Worm (Caenorhabditis elegans): ENCODE results near the gene ceh-89.
A peak's percentile ranks its signal among the peaks of the same experiment; 100 is the strongest.

The ceh-89 gene

ce11 chrX:14147400-14147799 lies 5.7 kb downstream of the ceh-89 start, which contains the start of gene akt-2:
akt-2 (plus strand) TSS chrX:14147700.
- TF ChIP-seq fkh-10 (GFP tag; optimal IDR thresholded peaks at IDR 0.05), result no peak
- TF ChIP-seq R02D3.7 (tag; optimal IDR thresholded peaks at IDR 0.05), result no peak
- no peak for TF ChIP-seq unc-39 (tag; optimal IDR thresholded peaks at IDR 0.05)
- no peak for TF ChIP-seq eor-1 (tag; optimal IDR thresholded peaks at IDR 0.05)
- TF ChIP-seq aly-2 (tag; optimal IDR thresholded peaks at IDR 0.05), result no peak
- TF ChIP-seq nhr-23 (tag; optimal IDR thresholded peaks at IDR 0.05), result no peak

ce11 chrX:14152644-14153043 lies 10.9 kb downstream of the ceh-89 start:
- TF ChIP-seq fkh-10 (GFP tag; optimal IDR thresholded peaks at IDR 0.05) (no peak), nhr-25 (tag; optimal IDR thresholded peaks at IDR 0.05) (no peak), ztf-11 (tag; optimal IDR thresholded peaks at IDR 0.05) (no peak), egl-27 (tag; optimal IDR thresholded peaks at IDR 0.05) (no peak), ztf-4 (tag; optimal IDR thresholded peaks at IDR 0.05) (no peak), aly-2 (tag; optimal IDR thresholded peaks at IDR 0.05) (no peak)

- TF ChIP-seq skn-1 (tag; optimal IDR thresholded peaks at IDR 0.05) (no peak), nhr-28 (tag; optimal IDR thresholded peaks at IDR 0.05) (no peak), nhr-67 (tag; optimal IDR thresholded peaks at IDR 0.05) (no peak), daf-12 (tag; optimal IDR thresholded peaks at IDR 0.05) (no peak), fos-1 (tag; optimal IDR thresholded peaks at IDR 0.05) (no peak), zag-1 (tag; optimal IDR thresholded peaks at IDR 0.05) (no peak), lin-39 (tag; optimal IDR thresholded peaks at IDR 0.05) (no peak), mml-1 (tag; optimal IDR thresholded peaks at IDR 0.05) (no peak)
These were observed 15.2 kb downstream of the ceh-89 start, which contains the start of gene ceh-90 for ce11 chrX:14156913-14157312. ceh-90 (minus strand) TSS chrX:14157013.

ce11 chrX:14161684-14162347 lies 20.1 kb downstream of the ceh-89 start, which contains the start of gene lgc-25:
lgc-25 (minus strand) TSS chrX:14161734.
- peak; percentile 47 for TF ChIP-seq ceh-28 (tag; optimal IDR thresholded peaks at IDR 0.05)
- TF ChIP-seq elt-3 (tag; optimal IDR thresholded peaks at IDR 0.05), result no peak
- TF ChIP-seq tbx-2 (tag; optimal IDR thresholded peaks at IDR 0.05), result no peak
- peak; percentile 29 for TF ChIP-seq nhr-43 (tag; optimal IDR thresholded peaks at IDR 0.05; ENCODE audit: poor library complexity, severe bottlenecking)
- peak; percentile 56 for TF ChIP-seq elt-2 (tag; optimal IDR thresholded peaks at IDR 0.05)
- no peak for TF ChIP-seq ama-1 (optimal IDR thresholded peaks at IDR 0.05)
- no peak for TF ChIP-seq lin-15B (tag; optimal IDR thresholded peaks at IDR 0.05)
- TF ChIP-seq eor-1 (tag; optimal IDR thresholded peaks at IDR 0.05), result no peak
- TF ChIP-seq pqm-1 (tag; optimal IDR thresholded peaks at IDR 0.05), result peak; percentile 88

- TF ChIP-seq ama-1 (optimal IDR thresholded peaks at IDR 0.05), result peak; percentile 7
- no peak for TF ChIP-seq mdl-1 (tag; optimal IDR thresholded peaks at IDR 0.05)
- peak; percentile 36 for TF ChIP-seq nhr-43 (tag; optimal IDR thresholded peaks at IDR 0.05; ENCODE audit: poor library complexity, severe bottlenecking)
- no peak for TF ChIP-seq mml-1 (tag; optimal IDR thresholded peaks at IDR 0.05)
- TF ChIP-seq ceh-16 (tag; optimal IDR thresholded peaks at IDR 0.05), result no peak
- peak; percentile 1 for TF ChIP-seq elt-2 (tag; optimal IDR thresholded peaks at IDR 0.05)
- no peak for TF ChIP-seq fkh-10 (GFP tag; optimal IDR thresholded peaks at IDR 0.05)
- no peak for TF ChIP-seq nhr-12 (tag; optimal IDR thresholded peaks at IDR 0.05)
- TF ChIP-seq snpc-4 (tag; optimal IDR thresholded peaks at IDR 0.05), result no peak
- no peak for TF ChIP-seq nhr-25 (tag; optimal IDR thresholded peaks at IDR 0.05)
These were observed 22.5 kb downstream of the ceh-89 start, which contains the start of gene vha-20 for ce11 chrX:14164234-14164633. vha-20 (minus strand) TSS chrX:14164506.

- TF ChIP-seq nhr-67 (tag; optimal IDR thresholded peaks at IDR 0.05) (no peak), jun-1 (tag; optimal IDR thresholded peaks at IDR 0.05) (no peak)
These were observed 23.4 kb downstream of the ceh-89 start for ce11 chrX:14165156-14165555.

Data from whole organism, L3 larva.